Fruit fly (Drosophila melanogaster) whole organism, prepupa: ENCODE results near the gene mesh.

Experiments
- CG10631 ChIP-seq: fragments of 200-800 bp; sonication (Bioruptor generic); optimal IDR thresholded peaks from 2 replicates; lab custom pipeline; 2016; ENCODE audit warnings: missing biosample characterization, missing genetic modification characterization
- CG3032 ChIP-seq: fragments of 200-800 bp; optimal IDR thresholded peaks from 2 replicates; lab custom pipeline; 2019; ENCODE audit warnings: missing biosample characterization, mild to moderate bottlenecking, missing genetic modification characterization, moderate library complexity
- CG3919 ChIP-seq: fragments of 200-800 bp; sonication (Bioruptor generic); optimal IDR thresholded peaks from 3 replicates; lab custom pipeline; 2016; ENCODE audit warnings: missing biosample characterization, missing genetic modification characterization
- CG4318 ChIP-seq: fragments of 200-800 bp; sonication (Bioruptor generic); optimal IDR thresholded peaks from 3 replicates; lab custom pipeline; 2017; ENCODE audit warnings: missing biosample characterization, mild to moderate bottlenecking, missing genetic modification characterization
- CG6792 ChIP-seq: fragments of 200-800 bp; sonication (Bioruptor generic); optimal IDR thresholded peaks from 3 replicates; lab custom pipeline; 2016; ENCODE audit warnings: missing biosample characterization, missing genetic modification characterization
- CG6854 ChIP-seq: fragments of 200-800 bp; sonication (Bioruptor generic); optimal IDR thresholded peaks from 2 replicates; lab custom pipeline; 2017; ENCODE audit warnings: missing biosample characterization, mild to moderate bottlenecking, missing genetic modification characterization
- Hr38 ChIP-seq: sonication (Bioruptor generic); optimal IDR thresholded peaks from 2 replicates; lab custom pipeline; 2016; ENCODE audit warnings: missing biosample characterization, missing genetic modification characterization
- OdsH ChIP-seq: fragments of 200-800 bp; sonication (Bioruptor generic); optimal IDR thresholded peaks from 3 replicates; lab custom pipeline; 2016; ENCODE audit warnings: missing biosample characterization, missing genetic modification characterization
- Smox ChIP-seq: fragments of 200-800 bp; sonication (Bioruptor generic); optimal IDR thresholded peaks from 3 replicates; lab custom pipeline; 2016; ENCODE audit warnings: missing biosample characterization, missing genetic modification characterization
- Sox15 ChIP-seq: fragments of 200-800 bp; sonication (Bioruptor generic); optimal IDR thresholded peaks from 3 replicates; lab custom pipeline; 2016; ENCODE audit warnings: missing biosample characterization, missing genetic modification characterization
- acj6 ChIP-seq: fragments of 200-800 bp; sonication (Bioruptor generic); optimal IDR thresholded peaks from 3 replicates; lab custom pipeline; 2016; ENCODE audit warnings: missing biosample characterization, missing genetic modification characterization
- cyc ChIP-seq: fragments of 200-800 bp; sonication (Bioruptor generic); optimal IDR thresholded peaks from 3 replicates; lab custom pipeline; 2016; ENCODE audit warnings: missing biosample characterization, missing genetic modification characterization
- fd59A ChIP-seq: fragments of 200-800 bp; sonication (Bioruptor generic); optimal IDR thresholded peaks from 2 replicates; lab custom pipeline; 2017; ENCODE audit warnings: missing biosample characterization, mild to moderate bottlenecking, missing genetic modification characterization, missing genetic modification reagents

- TF ChIP-seq CG4318 (GFP tag; lab: Kevin White, UChicago) (no peak), OdsH (GFP tag; lab: Kevin White, UChicago) (no peak), acj6 (no peak), CG6854 (GFP tag; lab: Kevin White, UChicago) (no peak), CG10631 (no peak), fd59A (no peak), cyc (GFP tag; lab: Kevin White, UChicago) (no peak), CG6792 (GFP tag; lab: Kevin White, UChicago) (no peak), CG3919 (GFP tag; lab: Kevin White, UChicago) (no peak), CG3032 (tag; lab: Kevin White, UChicago) (no peak), Hr38 (no peak), Sox15 (no peak), Smox (GFP tag; lab: Kevin White, UChicago) (no peak)
Measured at dm6 chr3R:31210630-31211029, 15.1 kb upstream of the mesh start, which contains the start of gene chp.
